Fruit fly (Drosophila melanogaster) ovary, adult (tissue): ENCODE measurements around the gene CG6230.
A peak's percentile ranks its signal among the peaks of the same experiment; 100 is the strongest.

Experiments
- CG17801 ChIP-seq: fragments of 200-800 bp; optimal IDR thresholded peaks from 2 replicates; lab custom pipeline; 2019; ENCODE audit warnings: missing biosample characterization, mild to moderate bottlenecking, missing genetic modification characterization, moderate library complexity; ENCODE audit not compliant: partially characterized antibody

The CG6230 gene

dm6 chr2L:11119966-11120517 lies at the start of gene CG6230:
Gene CG6230, minus strand, starts transcription at chr2L:11120319.
- no peak for TF ChIP-seq CG17801 (GFP tag; lab: Kevin White, UChicago)

dm6 chr2L:11169904-11170303 lies 49.8 kb upstream of the CG6230 start:
- TF ChIP-seq CG17801 (GFP tag; lab: Kevin White, UChicago), result no peak

dm6 chr2L:11168684-11169549 lies 48.8 kb upstream of the CG6230 start:
- no peak for TF ChIP-seq CG17801 (GFP tag; lab: Kevin White, UChicago)

dm6 chr2L:11167997-11168396 lies 47.9 kb upstream of the CG6230 start:
- TF ChIP-seq CG17801 (GFP tag; lab: Kevin White, UChicago), result no peak

dm6 chr2L:11155166-11155958 lies 35.2 kb upstream of the CG6230 start, which contains the start of gene CG6287:
Gene CG6287, minus strand, starts transcription at chr2L:11155721.
- TF ChIP-seq CG17801 (GFP tag; lab: Kevin White, UChicago), result peak; percentile 99

- no peak for TF ChIP-seq CG17801 (GFP tag; lab: Kevin White, UChicago)
Observed at dm6 chr2L:11148969-11149368, 28.9 kb upstream of the CG6230 start, which contains the start of gene Gyc32E. Gene Gyc32E, minus strand, starts transcription at chr2L:11149101.

- TF ChIP-seq CG17801 (GFP tag; lab: Kevin White, UChicago), result no peak
Observed at dm6 chr2L:11145317-11145716, 25.2 kb upstream of the CG6230 start, which contains the start of gene CG31867. Gene CG31867, minus strand, starts transcription at chr2L:11145417.

- TF ChIP-seq CG17801 (GFP tag; lab: Kevin White, UChicago), result no peak
Observed at dm6 chr2L:11136093-11136492, 16.0 kb upstream of the CG6230 start, which contains the start of gene hgo. Gene hgo, plus strand, starts transcription at chr2L:11136393.

- TF ChIP-seq CG17801 (GFP tag; lab: Kevin White, UChicago), result peak; percentile 1
Observed at dm6 chr2L:11130151-11131008, 10.3 kb upstream of the CG6230 start, which contains the start of the genes RfC38 and CG4751. Gene RfC38, minus strand, starts transcription at chr2L:11130645. Gene CG4751, plus strand, starts transcription at chr2L:11130737.

- peak; percentile 82 for TF ChIP-seq CG17801 (GFP tag; lab: Kevin White, UChicago)
Observed at dm6 chr2L:11123499-11123898, 3.4 kb upstream of the CG6230 start, which contains the start of the genes Csl4 and Nup160. Gene Csl4, minus strand, starts transcription at chr2L:11123567. Gene Nup160, plus strand, starts transcription at chr2L:11123777.

dm6 chr2L:11121614-11122013 lies 1.5 kb upstream of the CG6230 start, which contains the start of gene Dnaaf4:
Gene Dnaaf4, minus strand, starts transcription at chr2L:11121714.
- TF ChIP-seq CG17801 (GFP tag; lab: Kevin White, UChicago), result no peak

- TF ChIP-seq CG17801 (GFP tag; lab: Kevin White, UChicago), result no peak
Observed at dm6 chr2L:11113714-11114113, 6.4 kb downstream of the CG6230 start, which contains the start of gene Gr32a. Gene Gr32a, plus strand, starts transcription at chr2L:11114014.

dm6 chr2L:11113011-11113528 lies 7.0 kb downstream of the CG6230 start, which contains the start of gene Idua:
Gene Idua, minus strand, starts transcription at chr2L:11113061.
- TF ChIP-seq CG17801 (GFP tag; lab: Kevin White, UChicago), result peak; percentile 31
